Fruit fly (Drosophila melanogaster) whole organism, embryonic: ENCODE data around the gene Sytbeta.
A peak's percentile ranks its signal among the peaks of the same experiment; 100 is the strongest.

Source experiments
- Ada2b ChIP-seq: fragments of 200-800 bp; sonication (Bioruptor generic); IDR thresholded peaks from 2 replicates; pipeline ENCODE4 v1.3.6; 2022; ENCODE audit warnings: missing biosample characterization, missing genetic modification characterization
- B-H1 ChIP-seq: fragments of 200-800 bp; sonication (Bioruptor generic); IDR thresholded peaks from 3 replicates; pipeline ENCODE4 v1.3.6; 2022; ENCODE audit warnings: missing biosample characterization, missing genetic modification characterization
- BtbVII ChIP-seq: fragments of 200-800 bp; sonication (Bioruptor generic); optimal IDR thresholded peaks from 3 replicates; lab custom pipeline; 2017; ENCODE audit warnings: missing biosample characterization, mild to moderate bottlenecking, missing genetic modification characterization
- CG10431 ChIP-seq: fragments of 200-800 bp; sonication (Bioruptor generic); optimal IDR thresholded peaks from 3 replicates; lab custom pipeline; 2018; ENCODE audit warnings: missing biosample characterization, mild to moderate bottlenecking, missing genetic modification characterization
- CG11398 ChIP-seq: fragments of 200-800 bp; sonication (Bioruptor generic); optimal IDR thresholded peaks from 2 replicates; lab custom pipeline; 2016; ENCODE audit warnings: missing biosample characterization, missing genetic modification characterization
- CG12769 ChIP-seq: fragments of 200-800 bp; sonication (Bioruptor generic); optimal IDR thresholded peaks from 2 replicates; lab custom pipeline; 2019; ENCODE audit warnings: missing biosample characterization, mild to moderate bottlenecking, missing genetic modification characterization, moderate library complexity
- CG13287 ChIP-seq: fragments of 200-800 bp; sonication (Bioruptor generic); IDR thresholded peaks from 2 replicates; pipeline ENCODE4 v1.3.6; 2022; ENCODE audit warnings: missing biosample characterization, missing genetic modification characterization; ENCODE audit not compliant: partially characterized antibody
- CG14710 ChIP-seq: fragments of 200-800 bp; sonication (Bioruptor generic); optimal IDR thresholded peaks from 3 replicates; lab custom pipeline; 2019; ENCODE audit warnings: missing biosample characterization, mild to moderate bottlenecking, missing genetic modification characterization, moderate library complexity
- CG17385 ChIP-seq: fragments of 200-800 bp; sonication (Bioruptor generic); optimal IDR thresholded peaks from 3 replicates; lab custom pipeline; 2018; ENCODE audit warnings: missing biosample characterization, mild to moderate bottlenecking, missing genetic modification characterization
- CG18599 ChIP-seq: fragments of 200-800 bp; sonication (Bioruptor generic); optimal IDR thresholded peaks from 3 replicates; lab custom pipeline; 2017; ENCODE audit warnings: missing biosample characterization, missing genetic modification characterization, mild to moderate bottlenecking, moderate library complexity, missing genetic modification reagents
- CG3163 ChIP-seq: fragments of 200-800 bp; sonication (Bioruptor generic); optimal IDR thresholded peaks from 3 replicates; lab custom pipeline; 2016; ENCODE audit warnings: missing biosample characterization, missing genetic modification characterization
- CG42726 ChIP-seq: fragments of 200-800 bp; sonication (Bioruptor generic); IDR thresholded peaks from 2 replicates; pipeline ENCODE4 v1.3.6; 2022; ENCODE audit warnings: missing biosample characterization, missing genetic modification characterization; ENCODE audit not compliant: partially characterized antibody
- CG6272 ChIP-seq: fragments of 200-800 bp; sonication (Bioruptor generic); IDR thresholded peaks from 2 replicates; pipeline ENCODE4 v1.3.6; 2022; ENCODE audit warnings: missing biosample characterization, missing genetic modification characterization
- CG6654 ChIP-seq: fragments of 200-800 bp; sonication (Bioruptor generic); optimal IDR thresholded peaks from 2 replicates; lab custom pipeline; 2017; ENCODE audit warnings: missing biosample characterization, mild to moderate bottlenecking, missing genetic modification characterization
- CG6813 ChIP-seq: fragments of 200-800 bp; sonication (Bioruptor generic); optimal IDR thresholded peaks from 2 replicates; lab custom pipeline; 2017; ENCODE audit warnings: missing biosample characterization, missing genetic modification characterization, mild to moderate bottlenecking, moderate library complexity, missing genetic modification reagents
- CG8924 ChIP-seq: fragments of 200-800 bp; optimal IDR thresholded peaks from 3 replicates; lab custom pipeline; 2019; ENCODE audit warnings: missing biosample characterization, mild to moderate bottlenecking, missing genetic modification characterization, moderate library complexity
- CHES-1-like ChIP-seq: fragments of 200-800 bp; sonication (Bioruptor generic); optimal IDR thresholded peaks from 2 replicates; lab custom pipeline; 2016; ENCODE audit warnings: missing biosample characterization, missing genetic modification characterization
- D19A ChIP-seq: fragments of 200-800 bp; optimal IDR thresholded peaks from 3 replicates; lab custom pipeline; 2019; ENCODE audit warnings: missing biosample characterization, mild to moderate bottlenecking, missing genetic modification characterization, moderate library complexity
- Dad ChIP-seq: fragments of 200-800 bp; sonication (Bioruptor generic); optimal IDR thresholded peaks from 3 replicates; lab custom pipeline; 2016; ENCODE audit warnings: missing biosample characterization, missing genetic modification characterization
- Dref ChIP-seq: fragments of 200-800 bp; sonication (Bioruptor generic); IDR thresholded peaks from 2 replicates; pipeline ENCODE4 v1.3.6; 2022; ENCODE audit warnings: missing biosample characterization, missing genetic modification characterization
- Gsc ChIP-seq: fragments of 200-800 bp; sonication (Bioruptor generic); IDR thresholded peaks from 2 replicates; pipeline ENCODE4 v1.3.6; 2022; ENCODE audit warnings: missing biosample characterization, missing genetic modification characterization
- Hand ChIP-seq: fragments of 200-800 bp; sonication (Bioruptor generic); optimal IDR thresholded peaks from 2 replicates; lab custom pipeline; 2017; ENCODE audit warnings: mild to moderate bottlenecking, missing biosample characterization, missing genetic modification reagents, missing genetic modification characterization
- Mrtf ChIP-seq: fragments of 200-800 bp; sonication (Bioruptor generic); IDR thresholded peaks from 3 replicates; pipeline ENCODE4 v1.3.6; 2022; ENCODE audit warnings: missing biosample characterization, missing genetic modification characterization
- Opbp ChIP-seq: fragments of 200-800 bp; sonication (Bioruptor generic); IDR thresholded peaks from 3 replicates; pipeline ENCODE4 v1.3.6; 2022; ENCODE audit warnings: missing biosample characterization, missing genetic modification characterization; ENCODE audit not compliant: partially characterized antibody
- PHDP ChIP-seq: fragments of 200-800 bp; sonication (Bioruptor generic); optimal IDR thresholded peaks from 3 replicates; lab custom pipeline; 2018; ENCODE audit warnings: missing biosample characterization, mild to moderate bottlenecking, missing genetic modification characterization, moderate library complexity
- TFAM ChIP-seq: fragments of 200-800 bp; sonication (Bioruptor generic); optimal IDR thresholded peaks from 2 replicates; lab custom pipeline; 2017; ENCODE audit warnings: missing biosample characterization, missing genetic modification characterization, inconsistent platforms
- abd-A ChIP-seq: fragments of 200-800 bp; sonication (Bioruptor generic); optimal IDR thresholded peaks from 3 replicates; lab custom pipeline; 2019; ENCODE audit warnings: missing biosample characterization, mild to moderate bottlenecking, missing genetic modification characterization, moderate library complexity
- bsh ChIP-seq, 2 experiments: fragments of 200-800 bp; sonication (Bioruptor generic); optimal IDR thresholded peaks; 2 replicates each; lab custom pipeline; 2017 to 2018; ENCODE audit warnings: mild to moderate bottlenecking in 2 of 2, missing biosample characterization in 2 of 2, missing genetic modification characterization in 2 of 2, moderate library complexity in 1 of 2
- ci ChIP-seq: fragments of 200-800 bp; sonication (Bioruptor generic); IDR thresholded peaks from 3 replicates; pipeline ENCODE4 v1.3.6; 2022; ENCODE audit warnings: missing biosample characterization, missing genetic modification characterization
- dati ChIP-seq: fragments of 200-800 bp; sonication (Bioruptor generic); IDR thresholded peaks from 2 replicates; pipeline ENCODE4 v1.3.6; 2022; ENCODE audit warnings: missing biosample characterization, missing genetic modification characterization
- fd102C ChIP-seq: fragments of 200-800 bp; sonication (Bioruptor generic); optimal IDR thresholded peaks from 2 replicates; lab custom pipeline; 2018; ENCODE audit warnings: missing biosample characterization, mild to moderate bottlenecking, missing genetic modification characterization, moderate library complexity
- fd64A ChIP-seq: fragments of 200-800 bp; sonication (Bioruptor generic); optimal IDR thresholded peaks from 3 replicates; lab custom pipeline; 2018; ENCODE audit warnings: missing biosample characterization, mild to moderate bottlenecking, missing genetic modification characterization
- gcm2 ChIP-seq: fragments of 200-800 bp; sonication (Bioruptor generic); optimal IDR thresholded peaks from 2 replicates; lab custom pipeline; 2016; ENCODE audit warnings: missing biosample characterization, missing genetic modification characterization
- h ChIP-seq: fragments of >200 bp; optimal IDR thresholded peaks from 2 replicates; lab custom pipeline; 2017
- ind ChIP-seq: fragments of 200-800 bp; sonication (Bioruptor generic); optimal IDR thresholded peaks from 3 replicates; lab custom pipeline; 2016; ENCODE audit warnings: missing biosample characterization, missing genetic modification characterization
- mld ChIP-seq: fragments of 200-800 bp; sonication (Bioruptor generic); IDR thresholded peaks from 3 replicates; pipeline ENCODE4 v1.3.6; 2022; ENCODE audit warnings: missing biosample characterization, missing genetic modification characterization; ENCODE audit not compliant: partially characterized antibody
- nerfin-2 ChIP-seq: fragments of 200-800 bp; sonication (Bioruptor generic); IDR thresholded peaks from 2 replicates; pipeline ENCODE4 v1.3.6; 2022; ENCODE audit warnings: missing biosample characterization, missing genetic modification characterization; ENCODE audit not compliant: partially characterized antibody
- odd ChIP-seq: fragments of 200-800 bp; sonication (Bioruptor generic); optimal IDR thresholded peaks from 2 replicates; lab custom pipeline; 2017; ENCODE audit warnings: missing biosample characterization, mild to moderate bottlenecking, missing genetic modification characterization
- pho ChIP-seq: fragments of 200-800 bp; sonication (Bioruptor generic); optimal IDR thresholded peaks from 2 replicates; lab custom pipeline; 2016; ENCODE audit warnings: missing biosample characterization, missing genetic modification characterization
- phol ChIP-seq: fragments of 200-800 bp; sonication (Bioruptor generic); optimal IDR thresholded peaks from 3 replicates; lab custom pipeline; 2018; ENCODE audit warnings: missing biosample characterization, mild to moderate bottlenecking, missing genetic modification characterization, moderate library complexity
- rib ChIP-seq: fragments of 200-800 bp; sonication (Bioruptor generic); IDR thresholded peaks from 2 replicates; pipeline ENCODE4 v1.3.6; 2022; ENCODE audit warnings: missing biosample characterization, missing genetic modification characterization
- seq ChIP-seq: fragments of 200-800 bp; sonication (Bioruptor generic); IDR thresholded peaks from 2 replicates; pipeline ENCODE4 v1.3.6; 2022; ENCODE audit warnings: missing biosample characterization, missing genetic modification characterization
- slou ChIP-seq: fragments of 200-800 bp; sonication (Bioruptor generic); optimal IDR thresholded peaks from 3 replicates; lab custom pipeline; 2016; ENCODE audit warnings: missing biosample characterization, missing genetic modification characterization
- sob ChIP-seq: fragments of 200-800 bp; sonication (Bioruptor generic); IDR thresholded peaks from 2 replicates; pipeline ENCODE4 v1.3.6; 2022; ENCODE audit warnings: missing biosample characterization, missing genetic modification characterization
- tio ChIP-seq: fragments of 200-800 bp; sonication (Bioruptor generic); optimal IDR thresholded peaks from 2 replicates; lab custom pipeline; 2017; ENCODE audit warnings: missing biosample characterization, missing genetic modification characterization, inconsistent platforms
- tna ChIP-seq: fragments of 200-800 bp; sonication (Bioruptor generic); IDR thresholded peaks from 2 replicates; pipeline ENCODE4 v1.3.6; 2022; ENCODE audit warnings: missing biosample characterization, missing genetic modification characterization; ENCODE audit not compliant: partially characterized antibody
- trh ChIP-seq: fragments of 200-800 bp; sonication (Bioruptor generic); optimal IDR thresholded peaks from 2 replicates; lab custom pipeline; 2016; ENCODE audit warnings: missing biosample characterization, missing genetic modification characterization
- unc-4 ChIP-seq: fragments of 200-800 bp; sonication (Bioruptor generic); IDR thresholded peaks from 2 replicates; pipeline ENCODE4 v1.3.6; 2022; ENCODE audit warnings: missing biosample characterization, missing genetic modification characterization; ENCODE audit not compliant: partially characterized antibody

Gene Sytbeta

DNA sequence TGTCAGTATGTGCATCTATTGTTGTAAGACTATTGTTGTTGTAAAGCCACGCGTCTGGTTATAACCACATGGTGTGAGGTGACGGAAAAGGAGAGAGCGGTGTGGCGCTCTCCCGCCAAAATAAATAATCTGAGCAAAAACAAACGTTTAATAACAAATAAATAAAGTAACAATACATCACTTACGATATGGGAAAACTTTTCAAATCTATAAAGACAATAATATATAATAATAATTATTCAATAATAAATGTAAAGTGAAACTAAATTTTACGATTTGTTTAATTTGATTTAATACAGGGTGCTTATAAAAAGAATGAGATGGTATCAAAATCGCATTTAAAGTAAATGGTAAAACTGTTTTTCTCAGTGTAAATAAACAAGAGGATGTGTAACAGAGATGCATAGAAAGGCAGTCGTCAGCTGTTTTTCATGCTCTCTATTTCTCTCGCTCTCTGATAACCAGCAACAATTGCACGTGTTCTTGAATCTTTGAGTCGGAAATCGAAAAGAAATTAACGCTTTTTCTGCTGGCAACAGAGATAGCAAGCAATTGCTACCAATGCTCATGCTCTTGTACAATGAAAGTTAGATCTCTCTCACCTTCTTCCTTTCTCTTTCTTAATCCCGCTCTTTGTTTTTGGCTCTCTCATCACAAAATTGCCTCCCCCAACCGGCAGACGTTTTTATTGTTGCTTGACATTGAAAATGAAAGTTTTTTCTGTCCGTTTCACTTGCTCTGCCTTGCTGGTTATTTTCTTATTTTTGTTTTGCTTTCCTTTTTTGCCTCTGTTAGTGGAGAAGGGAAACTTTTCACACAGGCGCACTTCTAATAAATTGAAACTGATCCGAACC is 34.1 kb upstream of the Sytbeta start (continued):
- TF ChIP-seq Ada2b (GFP tag; lab: Robert Waterston, UW) (peak; percentile 82), CHES-1-like (GFP tag; lab: Kevin White, UChicago) (no peak), CG18599 (GFP tag; lab: Kevin White, UChicago) (peak; percentile 92), phol (tag; lab: Kevin White, UChicago) (peak; percentile 95), slou (no peak), B-H1 (GFP tag; lab: Robert Waterston, UW) (peak; percentile 71; the same call in 1 of the 3 replicates), odd (peak; percentile 81), BtbVII (GFP tag; lab: Kevin White, UChicago) (peak; percentile 86), pho (GFP tag; lab: Kevin White, UChicago) (no peak), bsh (GFP tag; optimal IDR thresholded peaks at IDR 0.05; lab: Kevin White, UChicago) (peak; percentile 53 to 89), abd-A (tag; lab: Kevin White, UChicago) (peak; percentile 53), fd64A (no peak), CG12769 (tag; lab: Kevin White, UChicago) (no peak), seq (peak; percentile 34; the same call in 1 of the 2 replicates), tna (GFP tag; lab: Robert Waterston, UW) (no peak), CG11398 (GFP tag; lab: Kevin White, UChicago) (no peak), PHDP (tag; lab: Kevin White, UChicago) (peak; percentile 86), CG6272 (GFP tag; lab: Robert Waterston, UW) (peak; percentile 36; the same call in 1 of the 2 replicates), CG14710 (tag; lab: Kevin White, UChicago) (peak; percentile 97), Opbp (GFP tag; lab: Robert Waterston, UW) (no peak), ind (GFP tag; lab: Kevin White, UChicago) (peak; percentile 84), fd102C (peak; percentile 47), nerfin-2 (GFP tag; lab: Robert Waterston, UW) (no peak), h (lab: Kevin White, UChicago) (no peak), CG17385 (GFP tag; lab: Kevin White, UChicago) (peak; percentile 82), Hand (peak; percentile 77), CG8924 (tag; lab: Kevin White, UChicago) (peak; percentile 96), sob (peak; percentile 47; the same call in 1 of the 2 replicates), gcm2 (GFP tag; lab: Kevin White, UChicago) (no peak), rib (GFP tag; lab: Robert Waterston, UW) (no peak; the same call in 1 of the 2 replicates), D19A (peak; percentile 85), Dref (GFP tag; lab: Robert Waterston, UW) (no peak), CG42726 (GFP tag; lab: Robert Waterston, UW) (no peak), tio (GFP tag; lab: Kevin White, UChicago) (peak; percentile 78), mld (GFP tag; lab: Robert Waterston, UW) (no peak), TFAM (GFP tag; lab: Kevin White, UChicago) (peak; percentile 35), Gsc (GFP tag; lab: Robert Waterston, UW) (no peak), ci (GFP tag; lab: Robert Waterston, UW) (peak; percentile 59; the same call in 2 of the 3 replicates), Mrtf (GFP tag; lab: Robert Waterston, UW) (peak; percentile 72; the same call in 2 of the 3 replicates), CG13287 (GFP tag; lab: Robert Waterston, UW) (no peak), Dad (GFP tag; lab: Kevin White, UChicago) (no peak), CG6813 (GFP tag; lab: Kevin White, UChicago) (peak; percentile 94), CG3163 (peak; percentile 28), CG6654 (GFP tag; lab: Kevin White, UChicago) (peak; percentile 63), unc-4 (GFP tag; lab: Robert Waterston, UW) (no peak), dati (GFP tag; lab: Robert Waterston, UW) (no peak), trh (GFP tag; lab: Kevin White, UChicago) (peak; percentile 12), CG10431 (GFP tag; lab: Kevin White, UChicago) (peak; percentile 58)
